Fruit fly (Drosophila melanogaster): Measurements from ENCODE around the gene PolD3.

PolD3 gene

dm6 chr2L:15264483-15264987 is 8.4 kb upstream of the PolD3 start, which contains the start of gene yuri (continued):
- TF ChIP-seq spab (GFP tag; optimal IDR thresholded peaks at IDR 0.05) (peak; percentile 71), Met (GFP tag; optimal IDR thresholded peaks at IDR 0.05) (no peak), CG1621 (tag; optimal IDR thresholded peaks at IDR 0.05) (peak; percentile 87), Blimp-1 (GFP tag; optimal IDR thresholded peaks at IDR 0.05) (peak; percentile 9), lz (GFP tag; optimal IDR thresholded peaks at IDR 0.05) (no peak), CG34406 (GFP tag; optimal IDR thresholded peaks at IDR 0.05) (peak; percentile 40), Hr39 (GFP tag; optimal IDR thresholded peaks at IDR 0.05) (no peak), OdsH (GFP tag; optimal IDR thresholded peaks at IDR 0.05) (no peak), pdm3 (GFP tag; optimal IDR thresholded peaks at IDR 0.05) (no peak), CG11762 (GFP tag; optimal IDR thresholded peaks at IDR 0.05; ENCODE audit: insufficient read depth) (no peak), Sox15 (GFP tag; optimal IDR thresholded peaks at IDR 0.05) (no peak), CG3032 (tag; optimal IDR thresholded peaks at IDR 0.05) (peak; percentile 61), Sox14 (GFP tag; optimal IDR thresholded peaks at IDR 0.05) (no peak), dac (GFP tag; optimal IDR thresholded peaks at IDR 0.05) (no peak), topi (GFP tag; optimal IDR thresholded peaks at IDR 0.05) (no peak), CG16779 (tag; optimal IDR thresholded peaks at IDR 0.05) (peak; percentile 88), CG8632 (GFP tag; optimal IDR thresholded peaks at IDR 0.05) (peak; percentile 32), Ets96B (tag; optimal IDR thresholded peaks at IDR 0.05) (peak; percentile 68), CG3919 (GFP tag; optimal IDR thresholded peaks at IDR 0.05) (peak; percentile 60), Eip75B (GFP tag; optimal IDR thresholded peaks at IDR 0.05) (peak; percentile 56), fd59A (GFP tag; optimal IDR thresholded peaks at IDR 0.05) (peak; percentile 25), CG6276 (GFP tag; optimal IDR thresholded peaks at IDR 0.05) (peak; percentile 69)

- TF ChIP-seq CG6163 (GFP tag; IDR thresholded peaks at IDR 0.05): peak; percentile 64; the same call in 2 of the 3 replicates
- peak; percentile 24 for TF ChIP-seq fd59A (GFP tag; optimal IDR thresholded peaks at IDR 0.05)
- TF ChIP-seq Hr38 (GFP tag; optimal IDR thresholded peaks at IDR 0.05): no peak
- TF ChIP-seq CG8319 (GFP tag; optimal IDR thresholded peaks at IDR 0.05): peak; percentile 9
- no peak for TF ChIP-seq Sox15 (GFP tag; optimal IDR thresholded peaks at IDR 0.05)
- peak; percentile 14 for TF ChIP-seq fkh (GFP tag; optimal IDR thresholded peaks at IDR 0.05)
- TF ChIP-seq CG11294 (GFP tag; IDR thresholded peaks at IDR 0.05): no peak
- peak; percentile 28 for TF ChIP-seq CG3032 (tag; optimal IDR thresholded peaks at IDR 0.05)
- no peak for TF ChIP-seq CG6854 (GFP tag; optimal IDR thresholded peaks at IDR 0.05)
- peak; percentile 43 for TF ChIP-seq CG8632 (GFP tag; optimal IDR thresholded peaks at IDR 0.05)
- no peak for TF ChIP-seq Eip75B (GFP tag; optimal IDR thresholded peaks at IDR 0.05)
- peak; percentile 21 for TF ChIP-seq spab (GFP tag; optimal IDR thresholded peaks at IDR 0.05)
- TF ChIP-seq CG34406 (GFP tag; optimal IDR thresholded peaks at IDR 0.05): peak; percentile 48
- TF ChIP-seq Blimp-1 (GFP tag; optimal IDR thresholded peaks at IDR 0.05): no peak
- TF ChIP-seq CG32006 (GFP tag; optimal IDR thresholded peaks at IDR 0.05): peak; percentile 60
- no peak for TF ChIP-seq Met (GFP tag; optimal IDR thresholded peaks at IDR 0.05)
- peak; percentile 89 for TF ChIP-seq svp (GFP tag)
- no peak for TF ChIP-seq Hr4 (GFP tag; optimal IDR thresholded peaks at IDR 0.05)
- no peak for TF ChIP-seq CG9139 (GFP tag; optimal IDR thresholded peaks at IDR 0.05)
- TF ChIP-seq CG7368 (GFP tag; optimal IDR thresholded peaks at IDR 0.05): no peak
- TF ChIP-seq CG11762 (GFP tag; optimal IDR thresholded peaks at IDR 0.05; ENCODE audit: insufficient read depth): peak; percentile 24
- peak; percentile 47; the same call in 1 of the 2 replicates for TF ChIP-seq CG15336 (GFP tag; IDR thresholded peaks at IDR 0.05)
- TF ChIP-seq dac (GFP tag; optimal IDR thresholded peaks at IDR 0.05): no peak
- peak; percentile 39 for TF ChIP-seq CG6792 (GFP tag; optimal IDR thresholded peaks at IDR 0.05)
- TF ChIP-seq net (GFP tag; optimal IDR thresholded peaks at IDR 0.05): peak; percentile 29
- TF ChIP-seq CG8119 (GFP tag; IDR thresholded peaks at IDR 0.05): peak; percentile 63
- no peak for TF ChIP-seq CG11902 (GFP tag; optimal IDR thresholded peaks at IDR 0.05)
- TF ChIP-seq vri (GFP tag; optimal IDR thresholded peaks at IDR 0.05): no peak
- peak; percentile 63 for TF ChIP-seq CG3919 (GFP tag; optimal IDR thresholded peaks at IDR 0.05)
- TF ChIP-seq cyc (GFP tag; optimal IDR thresholded peaks at IDR 0.05): peak; percentile 47
- TF ChIP-seq fd85E (GFP tag; optimal IDR thresholded peaks at IDR 0.05): no peak
- TF ChIP-seq lz (GFP tag; optimal IDR thresholded peaks at IDR 0.05): no peak
- peak; percentile 45; the same call in 1 of the 2 replicates for TF ChIP-seq Gug (GFP tag; IDR thresholded peaks at IDR 0.05)
- peak in 1 of 2 experiments; percentile 35 for TF ChIP-seq ss (GFP tag; optimal IDR thresholded peaks at IDR 0.05)
- no peak for TF ChIP-seq topi (GFP tag; optimal IDR thresholded peaks at IDR 0.05)
- TF ChIP-seq acj6 (GFP tag; optimal IDR thresholded peaks at IDR 0.05): peak; percentile 48
- no peak for TF ChIP-seq Sox102F (GFP tag; optimal IDR thresholded peaks at IDR 0.05)
- TF ChIP-seq eg (GFP tag; IDR thresholded peaks at IDR 0.05): peak; percentile 44
- TF ChIP-seq esn (GFP tag; optimal IDR thresholded peaks at IDR 0.05): peak; percentile 64
- peak; percentile 52 for TF ChIP-seq Ets96B (tag; optimal IDR thresholded peaks at IDR 0.05)
Observed at dm6 chr2L:15254229-15254861, 1.8 kb downstream of the PolD3 start.

Measured in whole organism, prepupa.